Worm (Caenorhabditis elegans) whole organism, L3 larva: ENCODE measurements around the gene Y69A2AR.22.

Experiments used
- R02D3.7 ChIP-seq: fragments of 150-350 bp; optimal IDR thresholded peaks from 2 replicates; lab custom pipeline; 2014; ENCODE audit warnings: missing biosample characterization, missing genetic modification characterization
- ZK546.5 ChIP-seq: sonication (generic microtip); optimal IDR thresholded peaks from 2 replicates; lab custom pipeline; 2017; ENCODE audit warnings: missing biosample characterization, missing genetic modification characterization
- ama-1 ChIP-seq: fragments of 150-350 bp; optimal IDR thresholded peaks from 2 replicates; lab custom pipeline; 2018
- ceh-82 ChIP-seq: fragments of 150-350 bp; optimal IDR thresholded peaks from 2 replicates; lab custom pipeline; 2014; ENCODE audit warnings: missing biosample characterization, missing genetic modification characterization
- elt-1 ChIP-seq: fragments of 150-350 bp; optimal IDR thresholded peaks from 2 replicates; lab custom pipeline; 2014; ENCODE audit warnings: missing biosample characterization, missing genetic modification characterization
- eor-1 ChIP-seq, 2 experiments: fragments of 150-350 bp; optimal IDR thresholded peaks; 2 replicates each; lab custom pipeline; 2014 to 2018; ENCODE audit warnings: missing biosample characterization in 2 of 2, missing genetic modification characterization in 2 of 2
- fos-1 ChIP-seq: fragments of 150-350 bp; optimal IDR thresholded peaks from 2 replicates; lab custom pipeline; 2014; ENCODE audit warnings: missing biosample characterization, missing genetic modification characterization
- jun-1 ChIP-seq: fragments of 150-350 bp; optimal IDR thresholded peaks from 2 replicates; lab custom pipeline; 2014; ENCODE audit warnings: missing biosample characterization, missing genetic modification reagents, missing genetic modification characterization
- mdl-1 ChIP-seq: fragments of 150-350 bp; optimal IDR thresholded peaks from 2 replicates; lab custom pipeline; 2014; ENCODE audit warnings: missing biosample characterization, missing genetic modification characterization
- nhr-12 ChIP-seq: fragments of 150-350 bp; optimal IDR thresholded peaks from 2 replicates; lab custom pipeline; 2014; ENCODE audit warnings: missing biosample characterization, missing genetic modification characterization
- nhr-76 ChIP-seq: fragments of 150-350 bp; sonication (generic microtip); optimal IDR thresholded peaks from 5 replicates; lab custom pipeline; 2014; ENCODE audit warnings: missing biosample characterization, missing genetic modification characterization
- pqm-1 ChIP-seq: fragments of 150-350 bp; optimal IDR thresholded peaks from 2 replicates; lab custom pipeline; 2017; ENCODE audit warnings: missing biosample characterization, missing genetic modification characterization, inconsistent platforms
- snpc-4 ChIP-seq: fragments of 150-350 bp; optimal IDR thresholded peaks from 2 replicates; lab custom pipeline; 2014; ENCODE audit warnings: missing biosample characterization, missing genetic modification characterization
- tbx-2 ChIP-seq: sonication (generic microtip); optimal IDR thresholded peaks from 2 replicates; lab custom pipeline; 2016; ENCODE audit warnings: mild to moderate bottlenecking, missing genetic modification characterization, missing compliant biosample characterization

- TF ChIP-seq tbx-2 (tag; lab: Kevin White, UChicago): no peak
- TF ChIP-seq nhr-76 (tag; lab: Kevin White, UChicago): no peak
- no peak for TF ChIP-seq ceh-82 (tag; lab: Kevin White, UChicago)
- no peak for TF ChIP-seq fos-1 (tag; lab: Kevin White, UChicago)
- TF ChIP-seq mdl-1 (tag; lab: Kevin White, UChicago): no peak
- TF ChIP-seq nhr-12 (tag; lab: Kevin White, UChicago): no peak
- TF ChIP-seq eor-1 (tag; optimal IDR thresholded peaks at IDR 0.05; lab: Kevin White, UChicago): no peak
- TF ChIP-seq ama-1 (lab: Kevin White, UChicago): no peak
- TF ChIP-seq jun-1 (tag; lab: Kevin White, UChicago): no peak
- TF ChIP-seq pqm-1: no peak
- no peak for TF ChIP-seq snpc-4 (tag; lab: Kevin White, UChicago)
- TF ChIP-seq ZK546.5 (tag; lab: Kevin White, UChicago): no peak
- no peak for TF ChIP-seq R02D3.7 (tag; lab: Kevin White, UChicago)
- TF ChIP-seq elt-1 (tag; lab: Kevin White, UChicago): no peak
These were observed 10.0 kb downstream of the Y69A2AR.22 start, which contains the start of gene Y69A2AR.16 for ce11 chrIV:2497615-2498183.
